Fruit fly (Drosophila melanogaster) whole organism, prepupa: ENCODE data around the gene boil.

Source experiments
- Blimp-1 ChIP-seq: fragments of 200-800 bp; sonication (Bioruptor generic); optimal IDR thresholded peaks from 3 replicates; lab custom pipeline; 2017; ENCODE audit warnings: missing biosample characterization, missing genetic modification characterization, mild to moderate bottlenecking, moderate library complexity, missing genetic modification reagents
- CG10631 ChIP-seq: fragments of 200-800 bp; sonication (Bioruptor generic); optimal IDR thresholded peaks from 2 replicates; lab custom pipeline; 2016; ENCODE audit warnings: missing biosample characterization, missing genetic modification characterization
- CG10669 ChIP-seq: fragments of 200-800 bp; sonication (Bioruptor generic); optimal IDR thresholded peaks from 3 replicates; lab custom pipeline; 2018; ENCODE audit warnings: missing biosample characterization, mild to moderate bottlenecking, missing genetic modification characterization, moderate library complexity
- CG11294 ChIP-seq: fragments of 200-800 bp; sonication (Bioruptor generic); IDR thresholded peaks from 2 replicates; pipeline ENCODE4 v1.3.6; 2022; ENCODE audit warnings: missing biosample characterization, missing genetic modification characterization
- CG11902 ChIP-seq: fragments of 200-800 bp; sonication (Bioruptor generic); optimal IDR thresholded peaks from 3 replicates; lab custom pipeline; 2016; ENCODE audit warnings: missing biosample characterization, missing genetic modification characterization
- CG15336 ChIP-seq: fragments of 200-800 bp; sonication (Bioruptor generic); IDR thresholded peaks from 2 replicates; pipeline ENCODE4 v1.3.6; 2022; ENCODE audit warnings: missing biosample characterization, missing genetic modification characterization
- CG1621 ChIP-seq: fragments of 200-800 bp; sonication (Bioruptor generic); optimal IDR thresholded peaks from 3 replicates; lab custom pipeline; 2018; ENCODE audit warnings: missing biosample characterization, mild to moderate bottlenecking, missing genetic modification characterization
- CG16779 ChIP-seq: fragments of 200-800 bp; sonication (Bioruptor generic); optimal IDR thresholded peaks from 3 replicates; lab custom pipeline; 2017; ENCODE audit warnings: missing biosample characterization, mild to moderate bottlenecking, missing genetic modification characterization
- CG3032 ChIP-seq: fragments of 200-800 bp; optimal IDR thresholded peaks from 2 replicates; lab custom pipeline; 2019; ENCODE audit warnings: missing biosample characterization, mild to moderate bottlenecking, missing genetic modification characterization, moderate library complexity
- CG32006 ChIP-seq: fragments of 200-800 bp; sonication (Bioruptor generic); optimal IDR thresholded peaks from 3 replicates; lab custom pipeline; 2017; ENCODE audit warnings: missing biosample characterization, mild to moderate bottlenecking, missing genetic modification characterization
- CG34406 ChIP-seq: fragments of 200-800 bp; sonication (Bioruptor generic); optimal IDR thresholded peaks from 3 replicates; lab custom pipeline; 2016; ENCODE audit warnings: missing biosample characterization, missing genetic modification characterization
- CG3919 ChIP-seq: fragments of 200-800 bp; sonication (Bioruptor generic); optimal IDR thresholded peaks from 3 replicates; lab custom pipeline; 2016; ENCODE audit warnings: missing biosample characterization, missing genetic modification characterization
- CG4318 ChIP-seq: fragments of 200-800 bp; sonication (Bioruptor generic); optimal IDR thresholded peaks from 3 replicates; lab custom pipeline; 2017; ENCODE audit warnings: missing biosample characterization, mild to moderate bottlenecking, missing genetic modification characterization
- CG6792 ChIP-seq: fragments of 200-800 bp; sonication (Bioruptor generic); optimal IDR thresholded peaks from 3 replicates; lab custom pipeline; 2016; ENCODE audit warnings: missing biosample characterization, missing genetic modification characterization
- CG6808 ChIP-seq: fragments of 200-800 bp; sonication (Bioruptor generic); optimal IDR thresholded peaks from 3 replicates; lab custom pipeline; 2017; ENCODE audit warnings: missing biosample characterization, missing genetic modification characterization, mild to moderate bottlenecking, moderate library complexity, missing genetic modification reagents
- CG6854 ChIP-seq: fragments of 200-800 bp; sonication (Bioruptor generic); optimal IDR thresholded peaks from 2 replicates; lab custom pipeline; 2017; ENCODE audit warnings: missing biosample characterization, mild to moderate bottlenecking, missing genetic modification characterization
- CG7368 ChIP-seq: fragments of 200-800 bp; sonication (Bioruptor generic); optimal IDR thresholded peaks from 3 replicates; lab custom pipeline; 2016; ENCODE audit warnings: missing biosample characterization, missing genetic modification characterization
- CG8119 ChIP-seq: fragments of 200-800 bp; sonication (Bioruptor generic); IDR thresholded peaks from 3 replicates; pipeline ENCODE4 v1.3.6; 2022; ENCODE audit warnings: missing biosample characterization, missing genetic modification characterization
- CG8319 ChIP-seq: fragments of 200-800 bp; sonication (Bioruptor generic); optimal IDR thresholded peaks from 3 replicates; lab custom pipeline; 2016; ENCODE audit warnings: missing biosample characterization, missing genetic modification characterization
- CG8632 ChIP-seq: fragments of 200-800 bp; sonication (Bioruptor generic); optimal IDR thresholded peaks from 3 replicates; lab custom pipeline; 2016; ENCODE audit warnings: missing biosample characterization, missing genetic modification characterization
- Eip75B ChIP-seq: fragments of 200-800 bp; sonication (Bioruptor generic); optimal IDR thresholded peaks from 3 replicates; lab custom pipeline; 2016; ENCODE audit warnings: missing biosample characterization, missing genetic modification characterization
- Eip78C ChIP-seq: fragments of 200-800 bp; sonication (Bioruptor generic); peaks from one replicate; lab custom pipeline; 2016; ENCODE audit warnings: missing biosample characterization, missing genetic modification characterization
- Eip93F ChIP-seq: fragments of 200-800 bp; sonication (Bioruptor generic); optimal IDR thresholded peaks from 2 replicates; lab custom pipeline; 2016; ENCODE audit warnings: missing biosample characterization, mild to moderate bottlenecking, missing genetic modification characterization
- Ets21C ChIP-seq: fragments of 200-800 bp; sonication (Bioruptor generic); optimal IDR thresholded peaks from 3 replicates; lab custom pipeline; 2016; ENCODE audit warnings: missing biosample characterization, missing genetic modification characterization
- Ets96B ChIP-seq: fragments of 200-800 bp; optimal IDR thresholded peaks from 2 replicates; lab custom pipeline; 2019; ENCODE audit warnings: missing biosample characterization, mild to moderate bottlenecking, missing genetic modification characterization, moderate library complexity
- Gug ChIP-seq: fragments of 200-800 bp; sonication (Bioruptor generic); IDR thresholded peaks from 2 replicates; pipeline ENCODE4 v1.3.6; 2022; ENCODE audit warnings: missing biosample characterization, missing genetic modification characterization
- Hr39 ChIP-seq: fragments of 200-800 bp; sonication (Bioruptor generic); optimal IDR thresholded peaks from 2 replicates; lab custom pipeline; 2016; ENCODE audit warnings: missing biosample characterization, missing genetic modification characterization
- Met ChIP-seq: fragments of 200-800 bp; sonication (Bioruptor generic); optimal IDR thresholded peaks from 3 replicates; lab custom pipeline; 2016; ENCODE audit warnings: missing biosample characterization, missing genetic modification characterization
- OdsH ChIP-seq: fragments of 200-800 bp; sonication (Bioruptor generic); optimal IDR thresholded peaks from 3 replicates; lab custom pipeline; 2016; ENCODE audit warnings: missing biosample characterization, missing genetic modification characterization
- Smox ChIP-seq: fragments of 200-800 bp; sonication (Bioruptor generic); optimal IDR thresholded peaks from 3 replicates; lab custom pipeline; 2016; ENCODE audit warnings: missing biosample characterization, missing genetic modification characterization
- Sox102F ChIP-seq: fragments of 200-800 bp; sonication (Bioruptor generic); optimal IDR thresholded peaks from 2 replicates; lab custom pipeline; 2016; ENCODE audit warnings: missing biosample characterization, mild to moderate bottlenecking, missing genetic modification characterization
- Sox14 ChIP-seq: fragments of 200-800 bp; sonication (Bioruptor generic); optimal IDR thresholded peaks from 3 replicates; lab custom pipeline; 2016; ENCODE audit warnings: missing biosample characterization, missing genetic modification characterization
- Sox15 ChIP-seq: fragments of 200-800 bp; sonication (Bioruptor generic); optimal IDR thresholded peaks from 3 replicates; lab custom pipeline; 2016; ENCODE audit warnings: missing biosample characterization, missing genetic modification characterization
- achi ChIP-seq: fragments of 200-800 bp; sonication (Bioruptor generic); optimal IDR thresholded peaks from 3 replicates; lab custom pipeline; 2016; ENCODE audit warnings: missing biosample characterization, missing genetic modification characterization
- acj6 ChIP-seq: fragments of 200-800 bp; sonication (Bioruptor generic); optimal IDR thresholded peaks from 3 replicates; lab custom pipeline; 2016; ENCODE audit warnings: missing biosample characterization, missing genetic modification characterization
- cyc ChIP-seq: fragments of 200-800 bp; sonication (Bioruptor generic); optimal IDR thresholded peaks from 3 replicates; lab custom pipeline; 2016; ENCODE audit warnings: missing biosample characterization, missing genetic modification characterization
- eg ChIP-seq: fragments of 200-800 bp; sonication (Bioruptor generic); IDR thresholded peaks from 3 replicates; pipeline ENCODE4 v1.3.6; 2022; ENCODE audit warnings: missing biosample characterization, missing genetic modification characterization
- esn ChIP-seq: fragments of 200-800 bp; sonication (Bioruptor generic); optimal IDR thresholded peaks from 2 replicates; lab custom pipeline; 2016; ENCODE audit warnings: missing biosample characterization, mild to moderate bottlenecking, missing genetic modification characterization, moderate library complexity
- fd59A ChIP-seq: fragments of 200-800 bp; sonication (Bioruptor generic); optimal IDR thresholded peaks from 2 replicates; lab custom pipeline; 2017; ENCODE audit warnings: missing biosample characterization, mild to moderate bottlenecking, missing genetic modification characterization, missing genetic modification reagents
- fkh ChIP-seq: fragments of 200-800 bp; sonication (Bioruptor generic); optimal IDR thresholded peaks from 3 replicates; lab custom pipeline; 2017; ENCODE audit warnings: missing biosample characterization, mild to moderate bottlenecking, missing genetic modification characterization, moderate library complexity
- lz ChIP-seq: fragments of 200-800 bp; sonication (Bioruptor generic); optimal IDR thresholded peaks from 3 replicates; lab custom pipeline; 2016; ENCODE audit warnings: missing biosample characterization, missing genetic modification characterization
- salr ChIP-seq, 2 experiments: fragments of 200-800 bp; sonication (Bioruptor generic); optimal IDR thresholded peaks; 3 replicates each; lab custom pipeline; 2016 to 2018; ENCODE audit warnings: missing biosample characterization in 2 of 2, missing genetic modification characterization in 2 of 2, mild to moderate bottlenecking in 1 of 2
- spab ChIP-seq: fragments of 200-800 bp; sonication (Bioruptor generic); optimal IDR thresholded peaks from 2 replicates; lab custom pipeline; 2017; ENCODE audit warnings: missing biosample characterization, mild to moderate bottlenecking, missing genetic modification characterization, missing genetic modification reagents
- ss ChIP-seq, 2 experiments: fragments of 200-800 bp; sonication (Bioruptor generic); optimal IDR thresholded peaks; 2 replicates in 1 of 2; 3 replicates in 1 of 2; lab custom pipeline; 2017 to 2018; ENCODE audit warnings: mild to moderate bottlenecking in 2 of 2, missing biosample characterization in 2 of 2, missing genetic modification characterization in 2 of 2, moderate library complexity in 1 of 2
- svp ChIP-seq: fragments of 200-800 bp; sonication (Bioruptor generic); peaks from one replicate; lab custom pipeline; 2016; ENCODE audit warnings: missing biosample characterization, missing genetic modification characterization

The boil gene

dm6 chrX:4911765-4912245 lies 36.3 kb downstream of the boil start (continued):
- TF ChIP-seq CG1621 (peak; percentile 52), esn (GFP tag; lab: Kevin White, UChicago) (peak; percentile 80), fkh (GFP tag; lab: Kevin White, UChicago) (no peak), lz (GFP tag; lab: Kevin White, UChicago) (peak; percentile 62), acj6 (peak; percentile 60), OdsH (peak; percentile 71), CG8632 (GFP tag; lab: Kevin White, UChicago) (peak; percentile 81), svp (peak; percentile 86), Sox15 (peak; percentile 48), CG3032 (tag; lab: Kevin White, UChicago) (peak; percentile 77), CG10669 (GFP tag; lab: Kevin White, UChicago) (peak; percentile 78), eg (peak; percentile 52), achi (peak; percentile 76), CG8119 (GFP tag; lab: Robert Waterston, UW) (peak; percentile 85), CG34406 (GFP tag; lab: Kevin White, UChicago) (peak; percentile 76), Eip75B (peak; percentile 77), Gug (peak; percentile 73), CG32006 (GFP tag; lab: Kevin White, UChicago) (peak; percentile 91), CG4318 (GFP tag; lab: Kevin White, UChicago) (peak; percentile 63), CG6808 (GFP tag; lab: Kevin White, UChicago) (peak; percentile 87), CG8319 (GFP tag; lab: Kevin White, UChicago) (peak; percentile 48), Hr39 (GFP tag; lab: Kevin White, UChicago) (peak; percentile 65), CG11902 (GFP tag; lab: Kevin White, UChicago) (peak; percentile 35), Met (GFP tag; lab: Kevin White, UChicago) (peak; percentile 79), Blimp-1 (GFP tag; lab: Kevin White, UChicago) (peak; percentile 41), fd59A (GFP tag; lab: Kevin White, UChicago) (peak; percentile 64), Ets96B (tag; lab: Kevin White, UChicago) (peak; percentile 81), CG16779 (tag; lab: Kevin White, UChicago) (peak; percentile 91)

- TF ChIP-seq Ets21C (GFP tag; lab: Kevin White, UChicago) = no peak
- TF ChIP-seq eg = 0 out of 3 replicates have a peak, but pooled peaks have one; percentile 6
- TF ChIP-seq Eip78C (GFP tag; lab: Kevin White, UChicago) = peak; percentile 62
Measured at dm6 chrX:4912370-4912769, 36.9 kb downstream of the boil start.

- TF ChIP-seq Sox15 = no peak
- TF ChIP-seq CG6792 (GFP tag; lab: Kevin White, UChicago) = no peak
- no peak for TF ChIP-seq CG11294 (GFP tag; lab: Robert Waterston, UW)
- TF ChIP-seq CG15336 (GFP tag; lab: Robert Waterston, UW) = no peak
- peak; percentile 35 for TF ChIP-seq Hr39 (GFP tag; lab: Kevin White, UChicago)
- peak; percentile 69 for TF ChIP-seq Eip78C (GFP tag; lab: Kevin White, UChicago)
- TF ChIP-seq Sox14 (GFP tag; lab: Kevin White, UChicago) = peak; percentile 46
- TF ChIP-seq esn (GFP tag; lab: Kevin White, UChicago) = peak; percentile 44
- no peak for TF ChIP-seq CG7368
- TF ChIP-seq CG10631 (GFP tag; lab: Kevin White, UChicago) = peak; percentile 44
- no peak for TF ChIP-seq salr (GFP tag; optimal IDR thresholded peaks at IDR 0.05; lab: Kevin White, UChicago)
- peak; percentile 15 for TF ChIP-seq Sox102F
- TF ChIP-seq OdsH = peak; percentile 45
- TF ChIP-seq CG6854 = no peak
- peak; percentile 77 for TF ChIP-seq svp
- no peak for TF ChIP-seq CG6808 (GFP tag; lab: Kevin White, UChicago)
- no peak for TF ChIP-seq spab
- no peak for TF ChIP-seq fd59A (GFP tag; lab: Kevin White, UChicago)
- no peak for TF ChIP-seq fkh (GFP tag; lab: Kevin White, UChicago)
- TF ChIP-seq CG16779 (tag; lab: Kevin White, UChicago) = no peak
- no peak for TF ChIP-seq CG1621
- TF ChIP-seq CG3919 (GFP tag; lab: Kevin White, UChicago) = no peak
- TF ChIP-seq Smox (GFP tag; lab: Kevin White, UChicago) = peak; percentile 43
- peak; percentile 33 for TF ChIP-seq Eip75B
- TF ChIP-seq ss (GFP tag; optimal IDR thresholded peaks at IDR 0.05; lab: Kevin White, UChicago) = no peak
- TF ChIP-seq achi = peak; percentile 43
- TF ChIP-seq cyc (GFP tag; lab: Kevin White, UChicago) = peak; percentile 32
- no peak for TF ChIP-seq Eip93F
- no peak for TF ChIP-seq lz (GFP tag; lab: Kevin White, UChicago)
- no peak for TF ChIP-seq CG3032 (tag; lab: Kevin White, UChicago)
Measured at dm6 chrX:4918228-4919022, 43.0 kb downstream of the boil start, which contains the start of the genes CG4041 and Hgsnat. Gene CG4041, minus strand, starts transcription at chrX:4918447. Gene Hgsnat, plus strand, starts transcription at chrX:4918730.
